Fruit fly (Drosophila melanogaster) whole organism, prepupa: ENCODE data around the gene CG44140.
"Not testable (repeated sequence)": the region's sequence is repeated elsewhere in the genome, so short reads cannot be mapped to it uniquely, and the experiment has no call there.

Experiments
- CG10669 ChIP-seq: fragments of 200-800 bp; sonication (Bioruptor generic); optimal IDR thresholded peaks from 3 replicates; lab custom pipeline; 2018; ENCODE audit warnings: missing biosample characterization, mild to moderate bottlenecking, missing genetic modification characterization, moderate library complexity
- CG15336 ChIP-seq: fragments of 200-800 bp; sonication (Bioruptor generic); IDR thresholded peaks from 2 replicates; pipeline ENCODE4 v1.3.6; 2022; ENCODE audit warnings: missing biosample characterization, missing genetic modification characterization
- CG3032 ChIP-seq: fragments of 200-800 bp; optimal IDR thresholded peaks from 2 replicates; lab custom pipeline; 2019; ENCODE audit warnings: missing biosample characterization, mild to moderate bottlenecking, missing genetic modification characterization, moderate library complexity
- OdsH ChIP-seq: fragments of 200-800 bp; sonication (Bioruptor generic); optimal IDR thresholded peaks from 3 replicates; lab custom pipeline; 2016; ENCODE audit warnings: missing biosample characterization, missing genetic modification characterization
- Sox102F ChIP-seq: fragments of 200-800 bp; sonication (Bioruptor generic); optimal IDR thresholded peaks from 2 replicates; lab custom pipeline; 2016; ENCODE audit warnings: missing biosample characterization, mild to moderate bottlenecking, missing genetic modification characterization
- svp ChIP-seq: fragments of 200-800 bp; sonication (Bioruptor generic); peaks from one replicate; lab custom pipeline; 2016; ENCODE audit warnings: missing biosample characterization, missing genetic modification characterization

DNA sequence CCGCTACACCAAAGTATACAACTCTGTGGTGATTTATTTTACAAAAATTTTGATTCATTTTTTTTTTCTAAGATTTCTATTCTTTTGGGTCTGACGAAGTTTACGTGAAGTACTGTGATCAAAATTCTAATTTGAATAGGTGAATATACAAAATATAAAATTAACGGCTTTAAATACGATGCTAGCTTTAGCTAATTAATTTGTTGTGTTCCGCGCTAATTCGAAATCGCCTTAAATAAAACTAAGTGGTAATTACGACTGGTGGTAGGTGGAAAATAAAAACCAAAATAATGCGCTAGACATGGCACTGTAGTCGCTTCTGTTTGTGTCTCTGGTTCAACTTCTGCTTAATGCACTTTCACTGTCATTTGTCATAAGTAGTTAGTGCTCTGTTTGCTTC lies 16.7 kb upstream of the CG44140 start, which contains the start of gene CG43924:
- TF ChIP-seq Sox102F (GFP tag; lab: Kevin White, UChicago); svp (GFP tag; lab: Kevin White, UChicago); CG3032 (tag; lab: Kevin White, UChicago); CG15336 (GFP tag; lab: Robert Waterston, UW); OdsH; CG10669: not testable (repeated sequence)
